Worm (Caenorhabditis elegans) whole organism, young adult: ENCODE data around the gene hsd-2.

ENCODE experiments used
- die-1 ChIP-seq: sonication (generic microtip); optimal IDR thresholded peaks from 2 replicates; lab custom pipeline; 2016; ENCODE audit warnings: missing genotype, mild to moderate bottlenecking, missing genetic modification characterization, missing compliant biosample characterization
- mes-4 ChIP-seq: sonication (generic microtip); optimal IDR thresholded peaks from 2 replicates; lab custom pipeline; 2016; ENCODE audit warnings: missing genotype, missing genetic modification characterization, missing compliant biosample characterization

The hsd-2 gene

DNA sequence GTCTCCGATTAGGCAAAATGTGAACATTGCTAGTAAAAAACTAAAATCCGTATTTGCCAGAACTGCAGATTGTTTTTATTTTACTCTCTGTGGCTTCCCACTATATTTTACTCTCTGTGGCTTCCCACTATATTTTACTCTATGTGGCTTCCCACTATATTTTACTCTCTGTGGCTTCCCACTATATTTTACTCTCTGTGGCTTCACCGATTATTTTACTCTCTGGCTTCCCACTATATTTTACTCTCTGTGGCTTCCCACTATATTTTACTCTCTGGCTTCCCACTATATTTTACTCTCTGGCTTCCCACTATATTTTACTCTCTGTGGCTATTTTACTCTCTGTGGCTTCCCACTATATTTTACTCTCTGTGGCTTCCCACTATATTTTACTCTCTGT is 51.2 kb downstream of the hsd-2 start:
- TF ChIP-seq die-1 = peak; percentile 9
- peak; percentile 2 for TF ChIP-seq mes-4 (tag; lab: Kevin White, UChicago)
